Worm (Caenorhabditis elegans) whole organism, early embryonic: Measurements from ENCODE around the gene clec-31.

Experiments used
- B0310.2 ChIP-seq: sonication (generic microtip); optimal IDR thresholded peaks from 2 replicates; lab custom pipeline; 2016; ENCODE audit warnings: mild to moderate bottlenecking, missing genetic modification characterization, missing compliant biosample characterization
- ama-1 ChIP-seq: fragments of 150-350 bp; optimal IDR thresholded peaks from 2 replicates; lab custom pipeline; 2014
- ceh-13 ChIP-seq: fragments of 200-800 bp; sonication (Bioruptor generic); optimal IDR thresholded peaks from 2 replicates; lab custom pipeline; 2018; ENCODE audit warnings: mild to moderate bottlenecking, missing genetic modification characterization, missing compliant biosample characterization
- ceh-36 ChIP-seq: sonication (generic microtip); optimal IDR thresholded peaks from 2 replicates; lab custom pipeline; 2016; ENCODE audit warnings: missing genetic modification characterization, inconsistent platforms, missing compliant biosample characterization
- ets-7 ChIP-seq: sonication (generic microtip); optimal IDR thresholded peaks from 2 replicates; lab custom pipeline; 2016; ENCODE audit warnings: missing genotype, missing genetic modification characterization, missing compliant biosample characterization
- flt-1 ChIP-seq: fragments of 200-800 bp; sonication (Bioruptor generic); IDR thresholded peaks from 2 replicates; pipeline ENCODE4 v1.3.6; 2022; ENCODE audit warnings: missing genetic modification characterization, missing compliant biosample characterization
- hmbx-1 ChIP-seq: sonication (generic microtip); optimal IDR thresholded peaks from 2 replicates; lab custom pipeline; 2016; ENCODE audit warnings: mild to moderate bottlenecking, missing genetic modification characterization, missing compliant biosample characterization
- hnd-1 ChIP-seq: sonication (generic microtip); optimal IDR thresholded peaks from 2 replicates; lab custom pipeline; 2016; ENCODE audit warnings: missing genetic modification characterization, missing compliant biosample characterization
- pes-1 ChIP-seq: fragments of 200-800 bp; sonication (Bioruptor generic); IDR thresholded peaks from 2 replicates; pipeline ENCODE4 v1.3.6; 2022; ENCODE audit warnings: missing genetic modification reagents, missing genetic modification characterization, missing compliant biosample characterization
- sea-1 ChIP-seq: fragments of 200-800 bp; sonication (Bioruptor generic); conservative IDR thresholded peaks from 2 replicates; pipeline ENCODE4 v1.3.6; 2022; ENCODE audit warnings: missing genetic modification characterization, missing compliant biosample characterization
- tbx-11 ChIP-seq: fragments of 200-800 bp; sonication (Bioruptor generic); IDR thresholded peaks from 2 replicates; pipeline ENCODE4 v1.3.6; 2022; ENCODE audit warnings: missing genetic modification characterization, missing compliant biosample characterization
- tbx-37 ChIP-seq: fragments of 200-800 bp; sonication (Bioruptor generic); conservative IDR thresholded peaks from 2 replicates; pipeline ENCODE4 v1.3.6; 2022; ENCODE audit warnings: missing genetic modification reagents, missing genetic modification characterization, missing compliant biosample characterization

DNA sequence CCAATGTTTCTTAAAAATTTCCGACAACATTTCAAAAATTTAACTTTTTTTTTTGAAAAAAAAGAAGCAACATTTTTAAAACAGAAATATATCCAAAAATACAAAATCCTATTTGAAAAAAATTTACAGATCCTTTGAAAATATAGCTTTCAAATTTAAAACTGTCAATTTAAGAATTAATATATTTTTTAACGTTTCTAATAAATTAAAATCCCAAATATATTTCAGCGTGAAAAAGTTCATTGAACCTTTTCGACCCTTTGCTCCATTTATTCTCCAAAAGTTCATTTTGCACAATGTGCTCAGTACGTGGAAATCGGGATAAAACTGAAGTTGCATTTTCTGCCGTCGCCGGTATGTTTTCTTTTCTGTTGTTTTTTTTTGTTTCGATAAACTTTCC lies 25.0 kb downstream of the clec-31 start, which contains the start of gene phy-3:
- TF ChIP-seq ama-1 (lab: Kevin White, UChicago) (no peak), pes-1 (GFP tag; lab: Robert Waterston, UW) (no peak), flt-1 (GFP tag; lab: Robert Waterston, UW) (no peak), ets-7 (no peak), hnd-1 (no peak), tbx-11 (GFP tag; lab: Robert Waterston, UW) (no peak), ceh-36 (tag; lab: Kevin White, UChicago) (no peak), ceh-13 (GFP tag; lab: Kevin White, UChicago) (no peak), tbx-37 (GFP tag; lab: Robert Waterston, UW) (no peak), B0310.2 (tag; lab: Kevin White, UChicago) (no peak), sea-1 (no peak), hmbx-1 (tag; lab: Kevin White, UChicago) (no peak)
